Worm (Caenorhabditis elegans) whole organism, early embryonic: ENCODE measurements around the gene vab-23.

Experiments used
- F13C5.2 ChIP-seq: sonication (generic microtip); optimal IDR thresholded peaks from 2 replicates; lab custom pipeline; 2017; ENCODE audit warnings: mild to moderate bottlenecking, missing genetic modification characterization, inconsistent platforms, missing compliant biosample characterization
- aly-1 ChIP-seq: sonication (generic microtip); optimal IDR thresholded peaks from 2 replicates; lab custom pipeline; 2016; ENCODE audit warnings: missing genetic modification characterization, missing compliant biosample characterization
- ama-1 ChIP-seq: fragments of 150-350 bp; optimal IDR thresholded peaks from 2 replicates; lab custom pipeline; 2014
- ceh-13 ChIP-seq: fragments of 200-800 bp; sonication (Bioruptor generic); optimal IDR thresholded peaks from 2 replicates; lab custom pipeline; 2018; ENCODE audit warnings: mild to moderate bottlenecking, missing genetic modification characterization, missing compliant biosample characterization
- ceh-36 ChIP-seq: sonication (generic microtip); optimal IDR thresholded peaks from 2 replicates; lab custom pipeline; 2016; ENCODE audit warnings: missing genetic modification characterization, inconsistent platforms, missing compliant biosample characterization
- ets-7 ChIP-seq: sonication (generic microtip); optimal IDR thresholded peaks from 2 replicates; lab custom pipeline; 2016; ENCODE audit warnings: missing genotype, missing genetic modification characterization, missing compliant biosample characterization
- flt-1 ChIP-seq: fragments of 200-800 bp; sonication (Bioruptor generic); IDR thresholded peaks from 2 replicates; pipeline ENCODE4 v1.3.6; 2022; ENCODE audit warnings: missing genetic modification characterization, missing compliant biosample characterization
- hmbx-1 ChIP-seq: sonication (generic microtip); optimal IDR thresholded peaks from 2 replicates; lab custom pipeline; 2016; ENCODE audit warnings: mild to moderate bottlenecking, missing genetic modification characterization, missing compliant biosample characterization
- hmg-4 ChIP-seq: fragments of 200-800 bp; sonication (Bioruptor generic); optimal IDR thresholded peaks from 2 replicates; lab custom pipeline; 2018; ENCODE audit warnings: mild to moderate bottlenecking, missing genetic modification characterization, missing compliant biosample characterization
- pes-1 ChIP-seq: fragments of 200-800 bp; sonication (Bioruptor generic); IDR thresholded peaks from 2 replicates; pipeline ENCODE4 v1.3.6; 2022; ENCODE audit warnings: missing genetic modification reagents, missing genetic modification characterization, missing compliant biosample characterization
- scrt-1 ChIP-seq: fragments of 200-800 bp; sonication (Bioruptor generic); IDR thresholded peaks from 2 replicates; pipeline ENCODE4 v1.3.6; 2022; ENCODE audit warnings: missing genetic modification characterization, missing compliant biosample characterization
- tbx-11 ChIP-seq: fragments of 200-800 bp; sonication (Bioruptor generic); IDR thresholded peaks from 2 replicates; pipeline ENCODE4 v1.3.6; 2022; ENCODE audit warnings: missing genetic modification characterization, missing compliant biosample characterization
- tbx-37 ChIP-seq: fragments of 200-800 bp; sonication (Bioruptor generic); conservative IDR thresholded peaks from 2 replicates; pipeline ENCODE4 v1.3.6; 2022; ENCODE audit warnings: missing genetic modification reagents, missing genetic modification characterization, missing compliant biosample characterization

DNA sequence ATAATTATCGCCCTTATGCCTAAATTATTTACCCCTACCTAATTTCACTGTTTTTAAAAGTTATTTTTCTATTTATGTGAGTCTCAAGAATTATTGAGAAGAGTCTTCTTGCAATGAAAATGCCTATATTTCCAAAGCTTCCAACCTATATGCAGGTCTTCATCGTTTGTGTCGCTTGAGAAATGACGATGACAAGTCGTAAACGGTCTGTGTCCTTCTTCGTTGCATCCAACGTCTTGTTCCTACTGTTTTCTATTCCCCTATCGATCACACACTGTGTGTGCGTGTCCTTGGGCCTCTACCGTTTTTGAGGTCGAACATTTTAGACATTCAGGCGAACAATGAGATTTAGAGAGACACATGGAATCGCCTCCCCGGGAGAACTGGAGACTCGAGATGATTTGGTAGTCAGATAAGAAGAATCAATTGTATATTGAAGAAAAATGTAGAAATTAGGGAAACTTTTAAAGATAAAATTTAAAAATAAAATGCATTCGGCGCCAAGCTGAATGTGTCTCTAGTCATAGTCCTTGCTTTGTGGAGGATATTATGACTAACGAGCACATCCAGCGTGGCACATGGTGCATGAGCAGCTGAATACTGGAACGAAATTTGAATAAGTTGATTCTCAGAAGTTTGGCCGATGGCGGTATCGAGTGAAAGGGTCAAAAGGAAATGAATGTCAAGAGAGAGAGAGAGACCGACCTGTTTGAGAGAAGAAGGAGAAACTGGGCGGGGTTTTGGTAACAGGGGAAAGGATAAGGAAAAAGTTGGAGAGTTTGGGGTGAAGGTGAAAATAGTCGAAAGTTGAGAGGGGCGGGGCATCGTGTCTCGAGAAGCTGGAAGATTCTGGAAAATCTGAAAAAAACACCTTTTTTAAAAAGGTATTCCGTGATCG, 20.3 kb downstream of the vab-23 start:
- TF ChIP-seq hmg-4 (GFP tag; lab: Kevin White, UChicago), result no peak
- no peak for TF ChIP-seq tbx-37
- TF ChIP-seq ama-1 (lab: Kevin White, UChicago), result peak; percentile 88
- TF ChIP-seq hmbx-1 (tag; lab: Kevin White, UChicago), result no peak
- TF ChIP-seq flt-1 (GFP tag; lab: Robert Waterston, UW), result no peak
- no peak for TF ChIP-seq ets-7
- TF ChIP-seq F13C5.2 (tag; lab: Kevin White, UChicago), result no peak
- peak; percentile 29; the same call in 1 of the 2 replicates for TF ChIP-seq pes-1 (GFP tag; lab: Robert Waterston, UW)
- no peak for TF ChIP-seq ceh-36 (tag; lab: Kevin White, UChicago)
- TF ChIP-seq tbx-11 (GFP tag; lab: Robert Waterston, UW), result no peak
- no peak for TF ChIP-seq scrt-1 (GFP tag; lab: Robert Waterston, UW)
- no peak for TF ChIP-seq aly-1 (tag; lab: Kevin White, UChicago)
- TF ChIP-seq ceh-13, result no peak
